Worm (Caenorhabditis elegans) whole organism, mixed stage, embryonic: ENCODE results near the gene K09F6.6.
A peak's percentile ranks its signal among the peaks of the same experiment; 100 is the strongest.

Experiments used
- M03D4.4 ChIP-seq: sonication (generic microtip); optimal IDR thresholded peaks from 2 replicates; lab custom pipeline; 2017; ENCODE audit warnings: mild to moderate bottlenecking, missing genetic modification characterization, missing compliant biosample characterization
- bed-3 ChIP-seq: fragments of 200-800 bp; sonication (Bioruptor generic); optimal IDR thresholded peaks from 3 replicates; lab custom pipeline; 2018; ENCODE audit warnings: mild to moderate bottlenecking, missing genetic modification characterization, moderate library complexity, missing compliant biosample characterization
- blmp-1 ChIP-seq: fragments of 150-350 bp; optimal IDR thresholded peaks from 2 replicates; lab custom pipeline; 2014; ENCODE audit warnings: missing biosample characterization, missing genetic modification characterization
- ceh-39 ChIP-seq: fragments of 150-350 bp; optimal IDR thresholded peaks from 2 replicates; lab custom pipeline; 2014; ENCODE audit warnings: missing biosample characterization, missing genetic modification characterization
- ceh-43 ChIP-seq: fragments of 200-800 bp; sonication (Bioruptor generic); optimal IDR thresholded peaks from 2 replicates; lab custom pipeline; 2018; ENCODE audit warnings: mild to moderate bottlenecking, missing genetic modification characterization, moderate library complexity, missing compliant biosample characterization
- ceh-83 ChIP-seq: fragments of 200-800 bp; sonication (Bioruptor generic); optimal IDR thresholded peaks from 2 replicates; lab custom pipeline; 2018; ENCODE audit warnings: mild to moderate bottlenecking, missing genetic modification characterization, missing compliant biosample characterization
- ces-1 ChIP-seq: fragments of 150-350 bp; optimal IDR thresholded peaks from 2 replicates; lab custom pipeline; 2014; ENCODE audit warnings: missing biosample characterization, missing genetic modification reagents, missing genetic modification characterization
- cnd-1 ChIP-seq: fragments of 200-800 bp; sonication (Bioruptor generic); optimal IDR thresholded peaks from 2 replicates; lab custom pipeline; 2018; ENCODE audit warnings: mild to moderate bottlenecking, missing genetic modification characterization, missing compliant biosample characterization
- drap-1 ChIP-seq: fragments of 200-800 bp; sonication (Bioruptor generic); optimal IDR thresholded peaks from 3 replicates; lab custom pipeline; 2018; ENCODE audit warnings: mild to moderate bottlenecking, missing genetic modification characterization, missing compliant biosample characterization
- elt-1 ChIP-seq: sonication (generic microtip); optimal IDR thresholded peaks from 2 replicates; lab custom pipeline; 2017; ENCODE audit warnings: missing genetic modification characterization, mild to moderate bottlenecking, missing compliant biosample characterization, antibody characterized with exemption, moderate library complexity, borderline replicate concordance; ENCODE audit not compliant: insufficient read depth
- flh-1 ChIP-seq: fragments of 200-800 bp; sonication (Bioruptor generic); optimal IDR thresholded peaks from 2 replicates; lab custom pipeline; 2018; ENCODE audit warnings: mild to moderate bottlenecking, missing genetic modification characterization, moderate library complexity, missing compliant biosample characterization
- ham-2 ChIP-seq: fragments of 200-800 bp; sonication (Bioruptor generic); optimal IDR thresholded peaks from 2 replicates; lab custom pipeline; 2018; ENCODE audit warnings: mild to moderate bottlenecking, missing genetic modification characterization, missing compliant biosample characterization
- hlh-1 ChIP-seq: fragments of 150-350 bp; optimal IDR thresholded peaks from 2 replicates; lab custom pipeline; 2014; ENCODE audit warnings: missing biosample characterization, missing genetic modification reagents, missing genetic modification characterization
- lin-13 ChIP-seq: fragments of 150-350 bp; optimal IDR thresholded peaks from 2 replicates; lab custom pipeline; 2014; ENCODE audit warnings: missing biosample characterization, missing genetic modification characterization
- lin-32 ChIP-seq: fragments of 200-800 bp; sonication (Bioruptor generic); optimal IDR thresholded peaks from 2 replicates; lab custom pipeline; 2018; ENCODE audit warnings: mild to moderate bottlenecking, missing genetic modification characterization, missing compliant biosample characterization
- lsy-2 ChIP-seq: fragments of 150-350 bp; optimal IDR thresholded peaks from 2 replicates; lab custom pipeline; 2014; ENCODE audit warnings: missing biosample characterization, missing genetic modification characterization
- mab-5 ChIP-seq: fragments of 150-350 bp; optimal IDR thresholded peaks from 2 replicates; lab custom pipeline; 2014; ENCODE audit warnings: missing biosample characterization, missing genetic modification characterization
- mls-2 ChIP-seq: sonication (generic microtip); optimal IDR thresholded peaks from 2 replicates; lab custom pipeline; 2016; ENCODE audit warnings: mild to moderate bottlenecking, missing genetic modification characterization, moderate library complexity, missing compliant biosample characterization
- nhr-12 ChIP-seq: fragments of 150-350 bp; optimal IDR thresholded peaks from 2 replicates; lab custom pipeline; 2014; ENCODE audit warnings: missing biosample characterization, missing genetic modification characterization
- nhr-2 ChIP-seq: fragments of 150-350 bp; optimal IDR thresholded peaks from 2 replicates; lab custom pipeline; 2014; ENCODE audit warnings: missing biosample characterization, missing genetic modification characterization
- nhr-237 ChIP-seq: fragments of 150-350 bp; optimal IDR thresholded peaks from 2 replicates; lab custom pipeline; 2014; ENCODE audit warnings: missing biosample characterization, missing genetic modification characterization
- nhr-28 ChIP-seq: fragments of 150-350 bp; optimal IDR thresholded peaks from 2 replicates; lab custom pipeline; 2014; ENCODE audit warnings: missing biosample characterization, missing genetic modification characterization
- nhr-76 ChIP-seq: sonication (generic microtip); optimal IDR thresholded peaks from 2 replicates; lab custom pipeline; 2017; ENCODE audit warnings: missing biosample characterization, missing genetic modification characterization
- pha-4 ChIP-seq: fragments of 150-350 bp; optimal IDR thresholded peaks from 2 replicates; lab custom pipeline; 2018; ENCODE audit warnings: missing biosample characterization, missing genetic modification reagents, missing genetic modification characterization
- sem-2 ChIP-seq: fragments of 200-800 bp; sonication (Bioruptor generic); optimal IDR thresholded peaks from 2 replicates; lab custom pipeline; 2018; ENCODE audit warnings: mild to moderate bottlenecking, missing genetic modification characterization, missing compliant biosample characterization
- sptf-1 ChIP-seq: sonication (generic microtip); optimal IDR thresholded peaks from 2 replicates; lab custom pipeline; 2017; ENCODE audit warnings: mild to moderate bottlenecking, missing genetic modification characterization, moderate library complexity, missing compliant biosample characterization
- tbx-8 ChIP-seq: fragments of 200-800 bp; sonication (Bioruptor generic); optimal IDR thresholded peaks from 2 replicates; lab custom pipeline; 2018; ENCODE audit warnings: mild to moderate bottlenecking, missing genetic modification characterization, moderate library complexity, missing compliant biosample characterization
- unc-120 ChIP-seq: sonication (generic microtip); optimal IDR thresholded peaks from 2 replicates; lab custom pipeline; 2017; ENCODE audit warnings: missing genetic modification characterization, missing compliant biosample characterization; ENCODE audit not compliant: poor library complexity, severe bottlenecking
- unc-39 ChIP-seq: fragments of 150-350 bp; optimal IDR thresholded peaks from 2 replicates; lab custom pipeline; 2014; ENCODE audit warnings: missing biosample characterization, missing genetic modification characterization
- zip-8 ChIP-seq: fragments of 150-350 bp; optimal IDR thresholded peaks from 2 replicates; lab custom pipeline; 2014; ENCODE audit warnings: missing biosample characterization, missing genetic modification characterization
- ztf-11 ChIP-seq: fragments of 150-350 bp; optimal IDR thresholded peaks from 2 replicates; lab custom pipeline; 2014; ENCODE audit warnings: missing biosample characterization, missing genetic modification characterization

K09F6.6 gene

ce11 chrII:2295817-2296315, 16.8 kb upstream of the K09F6.6 start, which contains the start of gene fbxc-25:
TSS of gene fbxc-25 (minus strand) at chrII:2296265.
- no peak for TF ChIP-seq nhr-2 (tag; lab: Kevin White, UChicago)
- no peak for TF ChIP-seq sem-2
- no peak for TF ChIP-seq bed-3 (GFP tag; lab: Kevin White, UChicago)
- no peak for TF ChIP-seq blmp-1 (tag; lab: Kevin White, UChicago)

DNA sequence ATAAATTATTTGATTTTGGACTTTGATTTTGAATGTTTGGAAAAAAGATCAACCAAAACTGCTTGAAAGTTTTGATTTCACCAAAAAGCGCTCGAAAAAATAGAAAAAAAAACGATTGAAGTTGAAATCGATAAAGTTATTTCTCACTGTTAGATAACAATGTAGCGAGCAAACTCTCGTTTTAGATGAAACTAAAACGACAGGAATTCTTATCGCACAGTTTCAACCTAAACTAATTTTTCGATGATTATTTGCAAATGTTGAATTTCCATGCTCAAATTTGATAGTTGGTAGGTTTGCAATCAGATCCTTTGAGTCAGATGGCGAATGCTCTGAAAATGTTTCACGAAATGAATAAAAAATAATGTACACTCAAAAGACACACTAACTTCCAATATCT, 13.4 kb upstream of the K09F6.6 start:
- TF ChIP-seq nhr-28 = no peak
- TF ChIP-seq nhr-12 (tag; lab: Kevin White, UChicago) = no peak
- TF ChIP-seq M03D4.4 (tag; lab: Kevin White, UChicago) = no peak
- TF ChIP-seq nhr-2 (tag; lab: Kevin White, UChicago) = no peak
- no peak for TF ChIP-seq tbx-8 (GFP tag; lab: Kevin White, UChicago)
- TF ChIP-seq ceh-83 = no peak
- no peak for TF ChIP-seq ceh-43 (GFP tag; lab: Kevin White, UChicago)
- TF ChIP-seq flh-1 (GFP tag; lab: Kevin White, UChicago) = no peak
- no peak for TF ChIP-seq lsy-2 (tag; lab: Kevin White, UChicago)
- TF ChIP-seq ztf-11 = no peak
- no peak for TF ChIP-seq lin-13 (tag; lab: Kevin White, UChicago)
- TF ChIP-seq bed-3 (GFP tag; lab: Kevin White, UChicago) = no peak
- no peak for TF ChIP-seq unc-120
- no peak for TF ChIP-seq unc-39 (tag; lab: Kevin White, UChicago)

ce11 chrII:2292027-2292426, 12.9 kb upstream of the K09F6.6 start, which contains the start of gene K09F6.7:
TSS of gene K09F6.7 (minus strand) at chrII:2292127.
- no peak for TF ChIP-seq nhr-28
- TF ChIP-seq nhr-76 (tag; lab: Kevin White, UChicago) = no peak
- TF ChIP-seq ceh-43 (GFP tag; lab: Kevin White, UChicago) = no peak
- TF ChIP-seq ces-1 (GFP tag; lab: Kevin White, UChicago) = no peak
- TF ChIP-seq sptf-1 (tag; lab: Kevin White, UChicago) = no peak
- TF ChIP-seq, all 35 proteins: peak for 0

- TF ChIP-seq elt-1 = no peak
- peak; percentile 19 for TF ChIP-seq lin-32
These were observed 10.3 kb upstream of the K09F6.6 start for ce11 chrII:2289441-2289840.

DNA sequence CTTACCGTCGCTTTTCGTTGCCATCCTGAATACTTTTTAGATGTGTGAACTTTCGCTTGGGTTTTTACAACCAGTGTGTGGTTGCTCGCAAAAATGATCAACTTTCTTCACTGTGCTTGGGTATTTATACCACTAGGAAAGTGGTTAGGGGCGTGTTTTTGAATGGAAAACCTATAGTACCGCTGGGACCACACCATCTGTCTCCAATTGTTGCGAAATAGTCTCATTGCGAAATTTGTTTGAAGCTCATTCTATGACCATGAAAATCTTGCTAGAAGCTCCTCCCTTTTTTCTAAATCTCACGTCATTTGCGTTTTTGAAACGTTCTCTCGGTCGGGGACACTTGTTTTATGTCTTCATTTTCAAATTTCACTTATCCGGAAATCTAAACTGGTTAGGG, 9.7 kb upstream of the K09F6.6 start, which contains the start of the genes K09F6.10 and K09F6.13:
Gene K09F6.10 (minus strand): TSS at position 86 of the 400 bp plus-strand sequence.
Gene K09F6.13 (plus strand): TSS at position 317 of the 400 bp plus-strand sequence.
- TF ChIP-seq pha-4 (tag; lab: Kevin White, UChicago) (no peak), zip-8 (tag; lab: Kevin White, UChicago) (no peak), tbx-8 (GFP tag; lab: Kevin White, UChicago) (no peak), nhr-237 (tag; lab: Kevin White, UChicago) (no peak), lsy-2 (tag; lab: Kevin White, UChicago) (no peak), elt-1 (no peak), drap-1 (GFP tag; lab: Kevin White, UChicago) (no peak), ces-1 (GFP tag; lab: Kevin White, UChicago) (no peak)
- TF ChIP-seq, all 35 proteins: peak for 0

ce11 chrII:2284703-2285102, 5.6 kb upstream of the K09F6.6 start:
- TF ChIP-seq mls-2 (tag; lab: Kevin White, UChicago) (no peak), ceh-43 (GFP tag; lab: Kevin White, UChicago) (no peak), M03D4.4 (tag; lab: Kevin White, UChicago) (no peak), ztf-11 (no peak), lin-32 (no peak), hlh-1 (no peak), mab-5 (no peak), nhr-237 (tag; lab: Kevin White, UChicago) (no peak), drap-1 (GFP tag; lab: Kevin White, UChicago) (no peak), nhr-28 (no peak), blmp-1 (tag; lab: Kevin White, UChicago) (no peak), pha-4 (tag; lab: Kevin White, UChicago) (no peak), unc-120 (no peak), flh-1 (GFP tag; lab: Kevin White, UChicago) (no peak), zip-8 (tag; lab: Kevin White, UChicago) (no peak), cnd-1 (no peak), ham-2 (GFP tag; lab: Kevin White, UChicago) (no peak), ceh-39 (no peak), tbx-8 (GFP tag; lab: Kevin White, UChicago) (no peak), nhr-12 (tag; lab: Kevin White, UChicago) (no peak)
